Fruit fly (Drosophila melanogaster): ENCODE measurements around the gene RhoGAP93B.

RhoGAP93B gene

DNA sequence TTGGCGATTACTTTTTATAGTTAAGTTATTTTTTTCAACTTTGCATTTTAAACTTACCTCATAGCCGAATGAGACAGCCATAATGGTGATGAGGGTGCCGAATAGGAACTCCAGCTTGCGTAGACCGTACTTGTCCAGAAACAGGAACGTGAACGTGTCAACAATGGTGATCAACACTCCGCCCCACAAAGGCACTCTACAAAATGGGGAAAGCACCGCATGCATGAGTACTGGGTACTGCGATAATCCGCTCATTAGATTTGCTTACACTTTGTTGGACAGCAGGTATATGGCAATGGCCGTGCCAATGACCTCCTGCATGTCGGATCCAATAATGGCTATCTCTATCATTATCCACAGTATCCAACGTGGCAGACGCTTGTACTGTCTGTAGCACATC, 40.1 kb downstream of the RhoGAP93B start:
- TF ChIP-seq dac (GFP tag; optimal IDR thresholded peaks at IDR 0.05) (no peak), Lpt (GFP tag; optimal IDR thresholded peaks at IDR 0.05) (no peak), eg (GFP tag; IDR thresholded peaks at IDR 0.05) (no peak), CG6854 (GFP tag; optimal IDR thresholded peaks at IDR 0.05) (no peak)

DNA sequence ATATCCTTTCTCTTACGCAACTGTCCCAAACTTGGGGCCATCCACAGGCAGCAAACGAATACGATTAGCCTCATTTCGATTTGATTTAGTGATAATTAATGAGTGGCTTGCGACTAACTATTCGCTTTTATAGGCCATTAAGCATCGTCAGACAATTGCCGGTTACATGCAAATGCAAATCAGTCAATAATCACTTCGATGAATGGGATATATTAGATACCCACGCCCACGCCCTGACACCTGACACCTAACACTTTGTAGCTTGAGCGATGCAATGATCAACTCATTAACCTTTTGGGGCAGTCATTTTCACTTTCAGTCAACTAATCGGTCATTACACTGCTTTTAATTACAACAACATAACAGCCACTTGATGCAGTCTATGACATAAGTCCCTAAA, 46.8 kb downstream of the RhoGAP93B start, which contains the start of gene Jhbp15:
Jhbp15 (minus strand) TSS at position 101 of the 400 bp plus-strand sequence.
- TF ChIP-seq CG7368 (GFP tag; optimal IDR thresholded peaks at IDR 0.05) (no peak), CG16779 (tag; optimal IDR thresholded peaks at IDR 0.05) (no peak), Hr4 (GFP tag; optimal IDR thresholded peaks at IDR 0.05) (no peak), CG6163 (GFP tag; IDR thresholded peaks at IDR 0.05) (no peak), CG6854 (GFP tag; optimal IDR thresholded peaks at IDR 0.05) (no peak), CG11294 (GFP tag; IDR thresholded peaks at IDR 0.05) (no peak)

DNA sequence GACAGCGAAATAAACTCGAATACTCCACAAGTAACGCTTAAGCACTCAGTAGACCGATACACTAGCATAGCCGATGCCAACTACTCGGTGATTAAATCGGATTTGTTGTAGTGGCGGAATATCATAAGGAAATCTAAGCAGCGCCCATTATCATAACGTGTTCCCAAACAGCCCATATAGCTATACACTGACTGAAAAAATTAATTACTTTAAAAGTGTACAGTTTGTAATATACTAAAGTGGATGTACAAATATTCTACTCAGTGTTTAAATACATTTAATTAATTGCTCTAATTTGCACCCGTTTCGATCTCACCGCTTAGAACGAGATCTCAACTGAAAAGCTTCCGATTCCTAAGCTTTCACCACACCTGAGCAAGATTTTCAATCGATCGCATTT, 48.9 kb downstream of the RhoGAP93B start, which contains the start of gene CG7079:
CG7079 (minus strand) TSS at position 101 of the 400 bp plus-strand sequence.
- TF ChIP-seq Lpt (GFP tag; optimal IDR thresholded peaks at IDR 0.05) (no peak), topi (GFP tag; optimal IDR thresholded peaks at IDR 0.05) (no peak), achi (GFP tag; optimal IDR thresholded peaks at IDR 0.05) (no peak), pdm3 (GFP tag; optimal IDR thresholded peaks at IDR 0.05) (no peak), Sox102F (GFP tag; optimal IDR thresholded peaks at IDR 0.05) (no peak), Eip75B (GFP tag; optimal IDR thresholded peaks at IDR 0.05) (no peak), dsx (GFP tag; optimal IDR thresholded peaks at IDR 0.05; ENCODE audit: poor library complexity, severe bottlenecking) (no peak), OdsH (GFP tag; optimal IDR thresholded peaks at IDR 0.05) (no peak), Eip93F (GFP tag; optimal IDR thresholded peaks at IDR 0.05) (no peak), lz (GFP tag; optimal IDR thresholded peaks at IDR 0.05) (no peak), Hr4 (GFP tag; optimal IDR thresholded peaks at IDR 0.05) (no peak), CG6276 (GFP tag; optimal IDR thresholded peaks at IDR 0.05) (no peak), CG9139 (GFP tag; optimal IDR thresholded peaks at IDR 0.05) (no peak), dac (GFP tag; optimal IDR thresholded peaks at IDR 0.05) (no peak)

DNA sequence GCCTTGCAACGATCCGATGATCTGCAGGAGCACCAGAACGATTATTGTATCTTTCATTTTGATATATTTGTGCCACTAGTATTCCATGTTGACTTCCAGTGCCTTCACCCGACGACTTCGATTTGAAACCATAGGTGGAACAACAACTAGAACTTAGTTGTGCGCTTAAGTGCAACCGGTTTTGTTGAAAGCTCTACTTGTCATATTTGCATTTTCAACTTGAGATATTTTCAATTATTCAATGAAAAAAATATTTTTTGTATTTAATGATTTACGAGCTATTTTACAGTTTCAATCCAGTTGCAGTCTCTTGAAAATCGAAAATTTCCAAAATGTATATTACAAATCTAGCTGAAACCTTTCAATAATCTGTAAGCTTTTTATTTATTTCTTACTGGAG, 50.7 kb downstream of the RhoGAP93B start, which contains the start of gene CG31207:
CG31207 (minus strand) TSS at position 101 of the 400 bp plus-strand sequence.
- no peak for TF ChIP-seq vri (GFP tag; optimal IDR thresholded peaks at IDR 0.05)
- no peak for TF ChIP-seq Ets96B (tag; optimal IDR thresholded peaks at IDR 0.05)
- TF ChIP-seq CG6792 (GFP tag; optimal IDR thresholded peaks at IDR 0.05), result no peak
- TF ChIP-seq cyc (GFP tag; optimal IDR thresholded peaks at IDR 0.05), result no peak
- no peak for TF ChIP-seq fd85E (GFP tag; optimal IDR thresholded peaks at IDR 0.05)
- TF ChIP-seq Hr39 (GFP tag; optimal IDR thresholded peaks at IDR 0.05), result no peak
- TF ChIP-seq CG1621 (tag; optimal IDR thresholded peaks at IDR 0.05), result no peak
- no peak for TF ChIP-seq Hr4 (GFP tag; optimal IDR thresholded peaks at IDR 0.05)
- TF ChIP-seq Sox102F (GFP tag; optimal IDR thresholded peaks at IDR 0.05), result no peak
- TF ChIP-seq Hr38 (GFP tag; optimal IDR thresholded peaks at IDR 0.05), result no peak
- no peak for TF ChIP-seq CG8632 (GFP tag; optimal IDR thresholded peaks at IDR 0.05)
- no peak for TF ChIP-seq CG7368 (GFP tag; optimal IDR thresholded peaks at IDR 0.05)

DNA sequence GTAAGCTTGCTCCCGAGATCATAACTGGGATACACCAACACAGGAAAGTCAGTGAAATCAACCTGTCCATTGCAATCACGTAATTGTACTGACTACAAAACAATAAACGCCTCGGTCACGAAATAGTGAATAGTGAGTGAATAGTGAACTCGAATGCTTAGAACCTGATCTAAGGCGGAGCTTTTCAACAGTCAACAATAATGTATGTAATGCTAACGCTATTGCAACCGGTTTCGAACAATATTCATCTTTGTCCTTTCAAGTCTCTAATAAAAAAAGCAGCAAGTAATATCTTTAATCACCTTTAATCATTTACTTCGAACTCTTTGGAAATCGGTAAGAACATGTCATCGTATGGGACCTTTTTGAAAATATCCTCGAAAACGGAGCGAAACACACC, 51.9 kb downstream of the RhoGAP93B start, which contains the start of gene CG31189:
CG31189 (minus strand) TSS at position 101 of the 400 bp plus-strand sequence.
- TF ChIP-seq CG31627 (GFP tag; optimal IDR thresholded peaks at IDR 0.05) (no peak), eg (GFP tag; IDR thresholded peaks at IDR 0.05) (no peak), CG16779 (tag; optimal IDR thresholded peaks at IDR 0.05) (no peak), CG6808 (GFP tag; optimal IDR thresholded peaks at IDR 0.05) (no peak), CG6854 (GFP tag; optimal IDR thresholded peaks at IDR 0.05) (no peak), Gug (GFP tag; IDR thresholded peaks at IDR 0.05) (no peak), CG8319 (GFP tag; optimal IDR thresholded peaks at IDR 0.05) (no peak), Eip78C (GFP tag) (no peak), CG32006 (GFP tag; optimal IDR thresholded peaks at IDR 0.05) (no peak), Sox102F (GFP tag; optimal IDR thresholded peaks at IDR 0.05) (no peak), fd59A (GFP tag; optimal IDR thresholded peaks at IDR 0.05) (no peak), Smox (GFP tag; optimal IDR thresholded peaks at IDR 0.05) (no peak), ss (GFP tag; optimal IDR thresholded peaks at IDR 0.05) (no peak), Ets96B (tag; optimal IDR thresholded peaks at IDR 0.05) (no peak), Sox14 (GFP tag; optimal IDR thresholded peaks at IDR 0.05) (no peak), fkh (GFP tag; optimal IDR thresholded peaks at IDR 0.05) (no peak), svp (GFP tag) (no peak), dac (GFP tag; optimal IDR thresholded peaks at IDR 0.05) (no peak), CG11902 (GFP tag; optimal IDR thresholded peaks at IDR 0.05) (no peak), cyc (GFP tag; optimal IDR thresholded peaks at IDR 0.05) (no peak)
